Fruit fly (Drosophila melanogaster) whole organism, embryonic: ENCODE results near the gene CG32032.

Experiments used
- Bdp1 ChIP-seq: fragments of 200-800 bp; sonication (Bioruptor generic); optimal IDR thresholded peaks from 3 replicates; lab custom pipeline; 2016; ENCODE audit warnings: missing biosample characterization, missing genetic modification characterization
- CG10543 ChIP-seq: fragments of 200-800 bp; sonication (Bioruptor generic); optimal IDR thresholded peaks from 3 replicates; lab custom pipeline; 2017; ENCODE audit warnings: missing biosample characterization, mild to moderate bottlenecking, missing genetic modification characterization, moderate library complexity
- CG11504 ChIP-seq: fragments of 200-800 bp; sonication (Bioruptor generic); optimal IDR thresholded peaks from 3 replicates; lab custom pipeline; 2019; ENCODE audit warnings: missing biosample characterization, mild to moderate bottlenecking, missing genetic modification characterization, moderate library complexity
- CG12155 ChIP-seq: fragments of 200-800 bp; sonication (Bioruptor generic); optimal IDR thresholded peaks from 3 replicates; lab custom pipeline; 2016; ENCODE audit warnings: missing biosample characterization, missing genetic modification characterization
- CG13287 ChIP-seq: fragments of 200-800 bp; sonication (Bioruptor generic); IDR thresholded peaks from 2 replicates; pipeline ENCODE4 v1.3.6; 2022; ENCODE audit warnings: missing biosample characterization, missing genetic modification characterization; ENCODE audit not compliant: partially characterized antibody
- CG13894 ChIP-seq: fragments of 200-800 bp; sonication (Bioruptor generic); optimal IDR thresholded peaks from 3 replicates; lab custom pipeline; 2018; ENCODE audit warnings: missing biosample characterization, mild to moderate bottlenecking, missing genetic modification characterization, moderate library complexity
- CG1529 ChIP-seq: fragments of 200-800 bp; sonication (Bioruptor generic); optimal IDR thresholded peaks from 3 replicates; lab custom pipeline; 2018; ENCODE audit warnings: missing biosample characterization, missing genetic modification characterization
- CG18011 ChIP-seq: fragments of 200-800 bp; sonication (Bioruptor generic); optimal IDR thresholded peaks from 2 replicates; lab custom pipeline; 2017; ENCODE audit warnings: missing biosample characterization, missing genetic modification characterization, mild to moderate bottlenecking, moderate library complexity, missing genotype
- CG18476 ChIP-seq: fragments of 200-800 bp; sonication (Bioruptor generic); optimal IDR thresholded peaks from 2 replicates; lab custom pipeline; 2016; ENCODE audit warnings: missing biosample characterization, mild to moderate bottlenecking, missing genetic modification characterization
- CG2120 ChIP-seq: fragments of 200-800 bp; sonication (Bioruptor generic); optimal IDR thresholded peaks from 3 replicates; lab custom pipeline; 2016; ENCODE audit warnings: missing biosample characterization, missing genetic modification characterization
- CG30431 ChIP-seq: fragments of 200-800 bp; sonication (Bioruptor generic); optimal IDR thresholded peaks from 2 replicates; lab custom pipeline; 2017; ENCODE audit warnings: missing biosample characterization, missing genetic modification characterization
- CG32767 ChIP-seq: fragments of 200-800 bp; sonication (Bioruptor generic); IDR thresholded peaks from 2 replicates; pipeline ENCODE4 v1.3.6; 2022; ENCODE audit warnings: missing biosample characterization, missing genetic modification characterization
- CG3281 ChIP-seq: fragments of 200-800 bp; sonication (Bioruptor generic); optimal IDR thresholded peaks from 3 replicates; lab custom pipeline; 2017; ENCODE audit warnings: missing biosample characterization, mild to moderate bottlenecking, missing genetic modification characterization
- CG3838 ChIP-seq: fragments of 200-800 bp; sonication (Bioruptor generic); optimal IDR thresholded peaks from 3 replicates; lab custom pipeline; 2016; ENCODE audit warnings: missing biosample characterization, missing genetic modification characterization
- CG4707 ChIP-seq: fragments of 200-800 bp; sonication (Bioruptor generic); optimal IDR thresholded peaks from 2 replicates; lab custom pipeline; 2018; ENCODE audit warnings: missing biosample characterization, mild to moderate bottlenecking, missing genetic modification characterization, moderate library complexity
- CG7987 ChIP-seq: fragments of 200-800 bp; sonication (Bioruptor generic); optimal IDR thresholded peaks from 2 replicates; lab custom pipeline; 2018; ENCODE audit warnings: missing biosample characterization, mild to moderate bottlenecking, missing genetic modification characterization, moderate library complexity
- CoRest ChIP-seq: fragments of 200-800 bp; sonication (Bioruptor generic); optimal IDR thresholded peaks from 3 replicates; lab custom pipeline; 2018; ENCODE audit warnings: missing biosample characterization, mild to moderate bottlenecking, missing genetic modification characterization, moderate library complexity
- D ChIP-seq, 2 experiments: fragments of 200-800 bp in 1 of 2; fragments of >200 bp in 1 of 2; sonication (Bioruptor generic) in 1 of 2; optimal IDR thresholded peaks; 2 replicates in 1 of 2; 3 replicates in 1 of 2; lab custom pipeline; 2017; ENCODE audit warnings: mild to moderate bottlenecking in 1 of 2, missing biosample characterization in 1 of 2, missing genetic modification characterization in 1 of 2, missing genetic modification reagents in 1 of 2
- D19A ChIP-seq: fragments of 200-800 bp; optimal IDR thresholded peaks from 3 replicates; lab custom pipeline; 2019; ENCODE audit warnings: missing biosample characterization, mild to moderate bottlenecking, missing genetic modification characterization, moderate library complexity
- Drgx ChIP-seq: fragments of 200-800 bp; sonication (Bioruptor generic); IDR thresholded peaks from 2 replicates; pipeline ENCODE4 v1.3.6; 2022; ENCODE audit warnings: missing biosample characterization, missing genetic modification characterization
- Ets97D ChIP-seq: fragments of 200-800 bp; sonication (Bioruptor generic); optimal IDR thresholded peaks from 3 replicates; lab custom pipeline; 2016; ENCODE audit warnings: missing biosample characterization, missing genetic modification characterization
- GATAe ChIP-seq: fragments of 200-800 bp; sonication (Bioruptor generic); conservative IDR thresholded peaks from 2 replicates; pipeline ENCODE4 v1.3.6; 2022; ENCODE audit warnings: missing biosample characterization, missing genetic modification characterization
- Ptx1 ChIP-seq: fragments of 200-800 bp; sonication (Bioruptor generic); IDR thresholded peaks from 2 replicates; pipeline ENCODE4 v1.3.6; 2022; ENCODE audit warnings: missing biosample characterization, missing genetic modification characterization
- Six4 ChIP-seq: fragments of 200-800 bp; sonication (Bioruptor generic); optimal IDR thresholded peaks from 2 replicates; lab custom pipeline; 2016; ENCODE audit warnings: missing biosample characterization, missing genetic modification characterization
- Spps ChIP-seq: fragments of 200-800 bp; sonication (Bioruptor generic); optimal IDR thresholded peaks from 2 replicates; lab custom pipeline; 2018; ENCODE audit warnings: missing biosample characterization, mild to moderate bottlenecking, missing genetic modification characterization
- Sry-β ChIP-seq: fragments of 200-800 bp; sonication (Bioruptor generic); optimal IDR thresholded peaks from 2 replicates; lab custom pipeline; 2018; ENCODE audit warnings: missing biosample characterization, mild to moderate bottlenecking, missing genetic modification characterization, moderate library complexity
- ase ChIP-seq: fragments of 200-800 bp; sonication (Bioruptor generic); IDR thresholded peaks from 3 replicates; pipeline ENCODE4 v1.3.6; 2022; ENCODE audit warnings: missing biosample characterization, missing genetic modification characterization
- bab2 ChIP-seq: fragments of 200-800 bp; sonication (Bioruptor generic); optimal IDR thresholded peaks from 2 replicates; lab custom pipeline; 2016; ENCODE audit warnings: missing biosample characterization, missing genetic modification characterization
- bsh ChIP-seq, 2 experiments: fragments of 200-800 bp; sonication (Bioruptor generic); optimal IDR thresholded peaks; 2 replicates each; lab custom pipeline; 2017 to 2018; ENCODE audit warnings: mild to moderate bottlenecking in 2 of 2, missing biosample characterization in 2 of 2, missing genetic modification characterization in 2 of 2, moderate library complexity in 1 of 2
- cad ChIP-seq: fragments of >200 bp; optimal IDR thresholded peaks from 2 replicates; lab custom pipeline; 2017; ENCODE audit warnings: missing biosample characterization, missing genetic modification characterization
- cg ChIP-seq: fragments of 200-800 bp; sonication (Bioruptor generic); optimal IDR thresholded peaks from 3 replicates; lab custom pipeline; 2019; ENCODE audit warnings: missing biosample characterization, mild to moderate bottlenecking, missing genetic modification characterization, moderate library complexity
- chif ChIP-seq, 2 experiments: fragments of 200-800 bp; sonication (Bioruptor generic); optimal IDR thresholded peaks; 3 replicates each; lab custom pipeline; 2016; ENCODE audit warnings: missing biosample characterization in 2 of 2, missing genetic modification characterization in 2 of 2
- chinmo ChIP-seq: fragments of 200-800 bp; sonication (Bioruptor generic); IDR thresholded peaks from 4 replicates; pipeline ENCODE4 v1.3.6; 2022; ENCODE audit warnings: missing biosample characterization, missing genetic modification characterization; ENCODE audit not compliant: partially characterized antibody
- chn ChIP-seq: fragments of 200-800 bp; sonication (Bioruptor generic); optimal IDR thresholded peaks from 2 replicates; lab custom pipeline; 2016; ENCODE audit warnings: missing biosample characterization, missing genetic modification characterization
- dmrt99B ChIP-seq: fragments of 200-800 bp; sonication (Bioruptor generic); optimal IDR thresholded peaks from 2 replicates; lab custom pipeline; 2018; ENCODE audit warnings: missing biosample characterization, mild to moderate bottlenecking, missing genetic modification characterization, moderate library complexity
- en ChIP-seq: fragments of 200-800 bp; sonication (Bioruptor generic); optimal IDR thresholded peaks from 2 replicates; lab custom pipeline; 2016; ENCODE audit warnings: missing biosample characterization, missing genetic modification characterization
- ftz-f1 ChIP-seq: fragments of 200-800 bp; sonication (Bioruptor generic); optimal IDR thresholded peaks from 2 replicates; lab custom pipeline; 2016; ENCODE audit warnings: missing biosample characterization, missing genetic modification characterization
- gce ChIP-seq: fragments of 200-800 bp; sonication (Bioruptor generic); IDR thresholded peaks from 3 replicates; pipeline ENCODE4 v1.3.6; 2022; ENCODE audit warnings: missing biosample characterization, missing genetic modification characterization
- her ChIP-seq: fragments of 200-800 bp; sonication (Bioruptor generic); optimal IDR thresholded peaks from 2 replicates; lab custom pipeline; 2016; ENCODE audit warnings: missing biosample characterization, missing genetic modification characterization
- inv ChIP-seq: fragments of 200-800 bp; sonication (Bioruptor generic); IDR thresholded peaks from 2 replicates; pipeline ENCODE4 v1.3.6; 2022; ENCODE audit warnings: missing biosample characterization, missing genetic modification characterization; ENCODE audit not compliant: partially characterized antibody
- jigr1 ChIP-seq: fragments of 200-800 bp; sonication (Bioruptor generic); IDR thresholded peaks from 3 replicates; pipeline ENCODE4 v1.3.6; 2022; ENCODE audit warnings: missing biosample characterization, missing genetic modification characterization
- knrl ChIP-seq: fragments of 200-800 bp; sonication (Bioruptor generic); IDR thresholded peaks from 3 replicates; pipeline ENCODE4 v1.3.6; 2022; ENCODE audit warnings: missing biosample characterization, missing genetic modification characterization; ENCODE audit not compliant: partially characterized antibody
- lmd ChIP-seq: fragments of 200-800 bp; sonication (Bioruptor generic); IDR thresholded peaks from 2 replicates; pipeline ENCODE4 v1.3.6; 2022; ENCODE audit warnings: missing biosample characterization, missing genetic modification characterization
- repo ChIP-seq: fragments of 200-800 bp; sonication (Bioruptor generic); optimal IDR thresholded peaks from 2 replicates; lab custom pipeline; 2016; ENCODE audit warnings: missing biosample characterization, missing genetic modification characterization
- scrt ChIP-seq: fragments of 200-800 bp; sonication (Bioruptor generic); optimal IDR thresholded peaks from 2 replicates; lab custom pipeline; 2018; ENCODE audit warnings: missing biosample characterization, mild to moderate bottlenecking, missing genetic modification characterization, moderate library complexity
- sqz ChIP-seq: fragments of 200-800 bp; sonication (Bioruptor generic); optimal IDR thresholded peaks from 3 replicates; lab custom pipeline; 2018; ENCODE audit warnings: missing biosample characterization, mild to moderate bottlenecking, missing genetic modification characterization
- stc ChIP-seq: fragments of 200-800 bp; sonication (Bioruptor generic); IDR thresholded peaks from 2 replicates; pipeline ENCODE4 v1.3.6; 2022; ENCODE audit warnings: missing biosample characterization, missing genetic modification characterization
- trh ChIP-seq: fragments of 200-800 bp; sonication (Bioruptor generic); optimal IDR thresholded peaks from 2 replicates; lab custom pipeline; 2016; ENCODE audit warnings: missing biosample characterization, missing genetic modification characterization
- ttk ChIP-seq: fragments of 200-800 bp; sonication (Bioruptor generic); IDR thresholded peaks from 2 replicates; pipeline ENCODE4 v2.1.2; 2022; ENCODE audit warnings: missing biosample characterization, missing genetic modification characterization

CG32032 gene

dm6 chr3L:9044896-9045295 is 48.0 kb upstream of the CG32032 start:
- TF ChIP-seq CG30431 (GFP tag; lab: Kevin White, UChicago) = no peak
- no peak for TF ChIP-seq trh (GFP tag; lab: Kevin White, UChicago)
- TF ChIP-seq CG10543 (GFP tag; lab: Kevin White, UChicago) = no peak
- TF ChIP-seq sqz (GFP tag; lab: Kevin White, UChicago) = no peak
- no peak for TF ChIP-seq knrl
- no peak for TF ChIP-seq her (GFP tag; lab: Kevin White, UChicago)
- no peak for TF ChIP-seq CG2120
- no peak for TF ChIP-seq CoRest (tag; lab: Kevin White, UChicago)
- TF ChIP-seq CG32767 (GFP tag; lab: Robert Waterston, UW) = no peak
- TF ChIP-seq ftz-f1 = no peak
- no peak for TF ChIP-seq D19A

- TF ChIP-seq CG7987 (GFP tag; lab: Kevin White, UChicago) (no peak), Sry-β (GFP tag; lab: Kevin White, UChicago) (peak; percentile 13), bsh (GFP tag; optimal IDR thresholded peaks at IDR 0.05; lab: Kevin White, UChicago) (peak in 1 of 2 experiments; percentile 50), gce (GFP tag; lab: Robert Waterston, UW) (peak; percentile 73; the same call in 1 of the 3 replicates), chn (GFP tag; lab: Kevin White, UChicago) (peak; percentile 67), ase (GFP tag; lab: Robert Waterston, UW) (peak; percentile 72), CG13894 (tag; lab: Kevin White, UChicago) (no peak), D (optimal IDR thresholded peaks at IDR 0.05; lab: Kevin White, UChicago) (no peak), D (GFP tag; optimal IDR thresholded peaks at IDR 0.05; lab: Kevin White, UChicago) (peak; percentile 54), GATAe (GFP tag; lab: Robert Waterston, UW) (no peak), scrt (GFP tag; lab: Kevin White, UChicago) (peak; percentile 14), dmrt99B (peak; percentile 82), CG11504 (peak; percentile 80), chinmo (GFP tag; lab: Robert Waterston, UW) (no peak), sqz (GFP tag; lab: Kevin White, UChicago) (peak; percentile 23), Ptx1 (GFP tag; lab: Robert Waterston, UW) (peak; percentile 80), lmd (GFP tag; lab: Robert Waterston, UW) (peak; percentile 68), Bdp1 (peak; percentile 1), CG3838 (GFP tag; lab: Kevin White, UChicago) (no peak), Drgx (GFP tag; lab: Robert Waterston, UW) (peak; percentile 68), CG18011 (no peak), CG12155 (no peak), inv (no peak), CG3281 (GFP tag; lab: Kevin White, UChicago) (peak; percentile 33), repo (GFP tag; lab: Kevin White, UChicago) (peak; percentile 36), CG1529 (GFP tag; lab: Kevin White, UChicago) (peak; percentile 14), Six4 (GFP tag; lab: Kevin White, UChicago) (peak; percentile 53), CG13287 (GFP tag; lab: Robert Waterston, UW) (no peak), CG4707 (GFP tag; lab: Kevin White, UChicago) (no peak), bab2 (GFP tag; lab: Kevin White, UChicago) (peak; percentile 68), stc (0 out of 2 replicates have a peak, but pooled peaks have one; percentile 14), cg (GFP tag; lab: Kevin White, UChicago) (no peak), jigr1 (GFP tag; lab: Robert Waterston, UW) (peak; percentile 29; the same call in 1 of the 3 replicates), chif (GFP tag; optimal IDR thresholded peaks at IDR 0.05; lab: Kevin White, UChicago) (peak; percentile 41 to 75), Ets97D (GFP tag; lab: Kevin White, UChicago) (peak; percentile 15), ttk (peak; percentile 68), CG18476 (peak; percentile 24), en (GFP tag; lab: Kevin White, UChicago) (no peak), cad (GFP tag; lab: Kevin White, UChicago) (no peak), Spps (tag; lab: Kevin White, UChicago) (peak; percentile 37)
These were observed 47.5 kb upstream of the CG32032 start for dm6 chr3L:9045318-9045717.
